Fruit fly (Drosophila melanogaster) whole organism, embryonic: ENCODE data around the gene org-1.

Source experiments
- B-H1 ChIP-seq: fragments of 200-800 bp; sonication (Bioruptor generic); IDR thresholded peaks from 3 replicates; pipeline ENCODE4 v1.3.6; 2022; ENCODE audit warnings: missing biosample characterization, missing genetic modification characterization
- BEAF-32 ChIP-seq: fragments of 200-800 bp; sonication (Bioruptor generic); optimal IDR thresholded peaks from 3 replicates; lab custom pipeline; 2017; ENCODE audit warnings: missing biosample characterization, missing genetic modification characterization, mild to moderate bottlenecking, moderate library complexity, missing genetic modification reagents
- CG14050 ChIP-seq: fragments of 200-800 bp; sonication (Bioruptor generic); IDR thresholded peaks from 3 replicates; pipeline ENCODE4 v1.3.6; 2022; ENCODE audit warnings: missing biosample characterization, missing genetic modification characterization
- CG15011 ChIP-seq: fragments of 200-800 bp; sonication (Bioruptor generic); optimal IDR thresholded peaks from 3 replicates; lab custom pipeline; 2018; ENCODE audit warnings: missing biosample characterization, mild to moderate bottlenecking, missing genetic modification characterization
- CG1602 ChIP-seq: fragments of 200-800 bp; sonication (Bioruptor generic); optimal IDR thresholded peaks from 3 replicates; lab custom pipeline; 2016; ENCODE audit warnings: missing biosample characterization, missing genetic modification characterization
- CG17328 ChIP-seq: fragments of 200-800 bp; sonication (Bioruptor generic); IDR thresholded peaks from 2 replicates; pipeline ENCODE4 v1.3.6; 2022; ENCODE audit warnings: missing biosample characterization, missing genetic modification characterization
- CG17912 ChIP-seq: fragments of 200-800 bp; sonication (Bioruptor generic); optimal IDR thresholded peaks from 2 replicates; lab custom pipeline; 2018; ENCODE audit warnings: missing biosample characterization, mild to moderate bottlenecking, missing genetic modification characterization
- CG1792 ChIP-seq: fragments of 200-800 bp; sonication (Bioruptor generic); optimal IDR thresholded peaks from 2 replicates; lab custom pipeline; 2016; ENCODE audit warnings: missing biosample characterization, missing genetic modification characterization
- CG18599 ChIP-seq: fragments of 200-800 bp; sonication (Bioruptor generic); optimal IDR thresholded peaks from 3 replicates; lab custom pipeline; 2017; ENCODE audit warnings: missing biosample characterization, missing genetic modification characterization, mild to moderate bottlenecking, moderate library complexity, missing genetic modification reagents
- CG2120 ChIP-seq: fragments of 200-800 bp; sonication (Bioruptor generic); optimal IDR thresholded peaks from 3 replicates; lab custom pipeline; 2016; ENCODE audit warnings: missing biosample characterization, missing genetic modification characterization
- CG2129 ChIP-seq: fragments of 200-800 bp; sonication (Bioruptor generic); IDR thresholded peaks from 2 replicates; pipeline ENCODE4 v1.3.6; 2022; ENCODE audit warnings: missing biosample characterization, missing genetic modification characterization; ENCODE audit not compliant: partially characterized antibody
- CG2678 ChIP-seq: fragments of 200-800 bp; sonication (Bioruptor generic); optimal IDR thresholded peaks from 3 replicates; lab custom pipeline; 2019; ENCODE audit warnings: missing biosample characterization, mild to moderate bottlenecking, missing genetic modification characterization, moderate library complexity
- CG2712 ChIP-seq: fragments of 200-800 bp; optimal IDR thresholded peaks from 3 replicates; lab custom pipeline; 2019; ENCODE audit warnings: missing biosample characterization, mild to moderate bottlenecking, missing genetic modification characterization, moderate library complexity
- CG31365 ChIP-seq: fragments of 200-800 bp; sonication (Bioruptor generic); optimal IDR thresholded peaks from 2 replicates; lab custom pipeline; 2018; ENCODE audit warnings: missing biosample characterization, mild to moderate bottlenecking, missing genetic modification characterization
- CG3281 ChIP-seq: fragments of 200-800 bp; sonication (Bioruptor generic); optimal IDR thresholded peaks from 3 replicates; lab custom pipeline; 2017; ENCODE audit warnings: missing biosample characterization, mild to moderate bottlenecking, missing genetic modification characterization
- CG43689 ChIP-seq: fragments of 200-800 bp; sonication (Bioruptor generic); IDR thresholded peaks from 2 replicates; pipeline ENCODE4 v1.3.6; 2022; ENCODE audit warnings: missing biosample characterization, missing genetic modification characterization
- CG5245 ChIP-seq: fragments of 200-800 bp; sonication (Bioruptor generic); optimal IDR thresholded peaks from 3 replicates; lab custom pipeline; 2016; ENCODE audit warnings: missing biosample characterization, missing genetic modification characterization
- CG7556 ChIP-seq: fragments of 200-800 bp; sonication (Bioruptor generic); optimal IDR thresholded peaks from 2 replicates; lab custom pipeline; 2017; ENCODE audit warnings: missing biosample characterization, mild to moderate bottlenecking, missing genetic modification characterization
- CG7839 ChIP-seq: fragments of 200-800 bp; sonication (Bioruptor generic); optimal IDR thresholded peaks from 3 replicates; lab custom pipeline; 2018; ENCODE audit warnings: missing biosample characterization, mild to moderate bottlenecking, missing genetic modification characterization, moderate library complexity
- CG8290 ChIP-seq, 3 experiments: fragments of 200-800 bp; sonication (Bioruptor generic); optimal IDR thresholded peaks; 2 replicates each; lab custom pipeline; 2016 to 2019; ENCODE audit warnings: missing biosample characterization in 3 of 3, missing genetic modification characterization in 3 of 3, mild to moderate bottlenecking in 2 of 3, moderate library complexity in 1 of 3
- CG8765 ChIP-seq: fragments of 200-800 bp; sonication (Bioruptor generic); IDR thresholded peaks from 2 replicates; pipeline ENCODE4 v1.3.6; 2022; ENCODE audit warnings: missing biosample characterization, missing genetic modification characterization
- D19B ChIP-seq: fragments of 200-800 bp; sonication (Bioruptor generic); optimal IDR thresholded peaks from 2 replicates; lab custom pipeline; 2017; ENCODE audit warnings: missing biosample characterization, mild to moderate bottlenecking, missing genetic modification characterization
- Dip3 ChIP-seq: fragments of 200-800 bp; sonication (Bioruptor generic); optimal IDR thresholded peaks from 3 replicates; lab custom pipeline; 2016; ENCODE audit warnings: missing biosample characterization, missing genetic modification characterization
- Doc3 ChIP-seq: fragments of 200-800 bp; sonication (Bioruptor generic); IDR thresholded peaks from 3 replicates; pipeline ENCODE4 v1.3.6; 2022; ENCODE audit warnings: missing biosample characterization, missing genetic modification characterization; ENCODE audit not compliant: partially characterized antibody
- Fer1 ChIP-seq: fragments of 200-800 bp; sonication (Bioruptor generic); optimal IDR thresholded peaks from 2 replicates; lab custom pipeline; 2017; ENCODE audit warnings: missing biosample characterization, mild to moderate bottlenecking, missing genetic modification characterization
- Hr78 ChIP-seq, 2 experiments: fragments of 200-800 bp in 1 of 2; fragments of >200 bp in 1 of 2; sonication (Bioruptor generic) in 1 of 2; optimal IDR thresholded peaks; 2 replicates each; lab custom pipeline; 2017 to 2019; ENCODE audit warnings: missing biosample characterization in 2 of 2, missing genetic modification characterization in 2 of 2, mild to moderate bottlenecking in 1 of 2, moderate library complexity in 1 of 2
- Kr ChIP-seq: fragments of 200-800 bp; sonication (Bioruptor generic); optimal IDR thresholded peaks from 2 replicates; lab custom pipeline; 2017; ENCODE audit warnings: missing biosample characterization, mild to moderate bottlenecking, missing genetic modification characterization
- Mad ChIP-seq: fragments of 200-800 bp; sonication (Bioruptor generic); optimal IDR thresholded peaks from 2 replicates; lab custom pipeline; 2016; ENCODE audit warnings: missing biosample characterization, missing genetic modification characterization
- Med ChIP-seq: fragments of 200-800 bp; sonication (Bioruptor generic); peaks from one replicate; lab custom pipeline; 2016; ENCODE audit warnings: missing biosample characterization, missing genetic modification characterization, mild to moderate bottlenecking, inconsistent platforms, moderate library complexity
- Myb ChIP-seq: fragments of 200-800 bp; sonication (Bioruptor generic); optimal IDR thresholded peaks from 2 replicates; lab custom pipeline; 2016; ENCODE audit warnings: missing biosample characterization, missing genetic modification characterization
- Oaz ChIP-seq: fragments of 200-800 bp; sonication (Bioruptor generic); IDR thresholded peaks from 2 replicates; pipeline ENCODE4 v1.3.6; 2022; ENCODE audit warnings: missing biosample characterization, missing genetic modification characterization
- Optix ChIP-seq: fragments of 200-800 bp; sonication (Bioruptor generic); IDR thresholded peaks from 3 replicates; pipeline ENCODE4 v1.3.6; 2022; ENCODE audit warnings: missing biosample characterization, missing genetic modification characterization
- Ptx1 ChIP-seq: fragments of 200-800 bp; sonication (Bioruptor generic); IDR thresholded peaks from 2 replicates; pipeline ENCODE4 v1.3.6; 2022; ENCODE audit warnings: missing biosample characterization, missing genetic modification characterization
- Spps ChIP-seq: fragments of 200-800 bp; sonication (Bioruptor generic); optimal IDR thresholded peaks from 2 replicates; lab custom pipeline; 2018; ENCODE audit warnings: missing biosample characterization, mild to moderate bottlenecking, missing genetic modification characterization
- bab2 ChIP-seq: fragments of 200-800 bp; sonication (Bioruptor generic); optimal IDR thresholded peaks from 2 replicates; lab custom pipeline; 2016; ENCODE audit warnings: missing biosample characterization, missing genetic modification characterization
- caup ChIP-seq: fragments of 200-800 bp; sonication (Bioruptor generic); optimal IDR thresholded peaks from 3 replicates; lab custom pipeline; 2017; ENCODE audit warnings: missing biosample characterization, mild to moderate bottlenecking, missing genetic modification characterization, moderate library complexity; ENCODE audit not compliant: severe bottlenecking
- corto ChIP-seq: fragments of 200-800 bp; sonication (Bioruptor generic); optimal IDR thresholded peaks from 2 replicates; lab custom pipeline; 2016; ENCODE audit warnings: missing biosample characterization, mild to moderate bottlenecking, missing genetic modification characterization, moderate library complexity
- gro ChIP-seq: fragments of 200-800 bp; sonication (Bioruptor generic); optimal IDR thresholded peaks from 2 replicates; lab custom pipeline; 2016; ENCODE audit warnings: missing biosample characterization, missing genetic modification characterization
- gt ChIP-seq: fragments of 200-800 bp; sonication (Bioruptor generic); IDR thresholded peaks from 2 replicates; pipeline ENCODE4 v1.3.6; 2022; ENCODE audit warnings: missing biosample characterization, missing genetic modification characterization
- mam ChIP-seq: fragments of 200-800 bp; sonication (Bioruptor generic); optimal IDR thresholded peaks from 3 replicates; lab custom pipeline; 2016; ENCODE audit warnings: missing biosample characterization, missing genetic modification characterization
- nmo ChIP-seq: fragments of 200-800 bp; sonication (Bioruptor generic); optimal IDR thresholded peaks from 2 replicates; lab custom pipeline; 2018; ENCODE audit warnings: missing biosample characterization, mild to moderate bottlenecking, missing genetic modification characterization, moderate library complexity
- phol ChIP-seq: fragments of 200-800 bp; sonication (Bioruptor generic); optimal IDR thresholded peaks from 3 replicates; lab custom pipeline; 2018; ENCODE audit warnings: missing biosample characterization, mild to moderate bottlenecking, missing genetic modification characterization, moderate library complexity
- prd ChIP-seq, 3 experiments: fragments of >200 bp in 2 of 3; fragments of 200-800 bp in 1 of 3; sonication (Bioruptor generic) in 1 of 3; optimal IDR thresholded peaks in 2 of 3; IDR thresholded peaks in 1 of 3; 2 replicates in 2 of 3; 3 replicates in 1 of 3; pipeline versions ENCODE4 v1.3.6 to Lab custom; 2017 to 2022; ENCODE audit warnings: missing biosample characterization in 1 of 3, missing genetic modification characterization in 1 of 3
- rib ChIP-seq: fragments of 200-800 bp; sonication (Bioruptor generic); IDR thresholded peaks from 2 replicates; pipeline ENCODE4 v1.3.6; 2022; ENCODE audit warnings: missing biosample characterization, missing genetic modification characterization
- row ChIP-seq: fragments of 200-800 bp; sonication (Bioruptor generic); IDR thresholded peaks from 3 replicates; pipeline ENCODE4 v1.3.6; 2022; ENCODE audit warnings: missing biosample characterization, missing genetic modification characterization
- tin ChIP-seq: fragments of 200-800 bp; sonication (Bioruptor generic); optimal IDR thresholded peaks from 3 replicates; lab custom pipeline; 2016; ENCODE audit warnings: missing biosample characterization, missing genetic modification characterization
- trh ChIP-seq: fragments of 200-800 bp; sonication (Bioruptor generic); optimal IDR thresholded peaks from 2 replicates; lab custom pipeline; 2016; ENCODE audit warnings: missing biosample characterization, missing genetic modification characterization
- unpg ChIP-seq: fragments of 200-800 bp; sonication (Bioruptor generic); optimal IDR thresholded peaks from 3 replicates; lab custom pipeline; 2018; ENCODE audit warnings: missing biosample characterization, mild to moderate bottlenecking, missing genetic modification characterization, moderate library complexity
- zfh2 ChIP-seq: fragments of 200-800 bp; sonication (Bioruptor generic); optimal IDR thresholded peaks from 2 replicates; lab custom pipeline; 2016; ENCODE audit warnings: missing biosample characterization, missing genetic modification characterization

Gene org-1

dm6 chrX:8491452-8492046, 36.7 kb upstream of the org-1 start (continued):
- TF ChIP-seq tin (GFP tag; lab: Kevin White, UChicago) = peak; percentile 20
- TF ChIP-seq CG31365 (tag; lab: Kevin White, UChicago) = no peak
- no peak for TF ChIP-seq Fer1 (GFP tag; lab: Kevin White, UChicago)
- no peak for TF ChIP-seq CG8290 (GFP tag; optimal IDR thresholded peaks at IDR 0.05; lab: Kevin White, UChicago)
- TF ChIP-seq CG8290 (tag; optimal IDR thresholded peaks at IDR 0.05; lab: Kevin White, UChicago) = no peak
- no peak for TF ChIP-seq CG8765 (GFP tag; lab: Robert Waterston, UW)
- TF ChIP-seq Optix (GFP tag; lab: Robert Waterston, UW) = 0 out of 3 replicates have a peak, but pooled peaks have one; percentile 21
- TF ChIP-seq Med (GFP tag; lab: Kevin White, UChicago) = peak; percentile 85
- no peak for TF ChIP-seq rib (GFP tag; lab: Robert Waterston, UW)
- TF ChIP-seq zfh2 (GFP tag; lab: Kevin White, UChicago) = no peak
- no peak for TF ChIP-seq gt (GFP tag; lab: Robert Waterston, UW)
- TF ChIP-seq Spps (tag; lab: Kevin White, UChicago) = no peak
- no peak for TF ChIP-seq Mad (GFP tag; lab: Kevin White, UChicago)
- peak; percentile 30 for TF ChIP-seq mam (GFP tag; lab: Kevin White, UChicago)
- TF ChIP-seq nmo = peak; percentile 15
- TF ChIP-seq trh = no peak
- TF ChIP-seq caup = no peak
- TF ChIP-seq phol (tag; lab: Kevin White, UChicago) = peak; percentile 32
- no peak for TF ChIP-seq gro (GFP tag; lab: Kevin White, UChicago)
- no peak for TF ChIP-seq CG1792 (GFP tag; lab: Kevin White, UChicago)
- no peak for TF ChIP-seq CG5245 (GFP tag; lab: Kevin White, UChicago)
- TF ChIP-seq CG18599 (GFP tag; lab: Kevin White, UChicago) = peak; percentile 13
- TF ChIP-seq unpg (GFP tag; lab: Kevin White, UChicago) = peak; percentile 17
- peak; percentile 3 for TF ChIP-seq CG7556 (GFP tag; lab: Kevin White, UChicago)
- TF ChIP-seq bab2 = peak; percentile 39
- TF ChIP-seq CG2129 (GFP tag; lab: Robert Waterston, UW) = no peak
- TF ChIP-seq Doc3 (GFP tag; lab: Robert Waterston, UW) = no peak
- TF ChIP-seq CG2678 (tag; lab: Kevin White, UChicago) = peak; percentile 14
- TF ChIP-seq row (GFP tag; lab: Robert Waterston, UW) = 0 out of 3 replicates have a peak, but pooled peaks have one; percentile 32
- peak; percentile 36 for TF ChIP-seq CG2120 (GFP tag; lab: Kevin White, UChicago)
- TF ChIP-seq Ptx1 (GFP tag; lab: Robert Waterston, UW) = peak; percentile 39; the same call in 1 of the 2 replicates
- TF ChIP-seq Myb (GFP tag; lab: Kevin White, UChicago) = peak; percentile 17
- TF ChIP-seq Hr78 (GFP tag; optimal IDR thresholded peaks at IDR 0.05; lab: Kevin White, UChicago) = no peak
- no peak for TF ChIP-seq CG14050 (GFP tag; lab: Robert Waterston, UW)
- TF ChIP-seq CG15011 = no peak
- TF ChIP-seq CG3281 (GFP tag; lab: Kevin White, UChicago) = peak; percentile 5
- TF ChIP-seq CG17328 (GFP tag; lab: Robert Waterston, UW) = no peak
- peak; percentile 6 for TF ChIP-seq CG1602 (GFP tag; lab: Kevin White, UChicago)
- no peak for TF ChIP-seq Kr
- no peak for TF ChIP-seq corto (GFP tag; lab: Kevin White, UChicago)
- TF ChIP-seq CG2712 = peak; percentile 16
- TF ChIP-seq prd (optimal IDR thresholded peaks at IDR 0.05; lab: Kevin White, UChicago) = no peak
- TF ChIP-seq prd (GFP tag; IDR thresholded peaks at IDR 0.05; lab: Robert Waterston, UW) = peak; percentile 27; the same call in 1 of the 3 replicates
- TF ChIP-seq BEAF-32 (GFP tag; lab: Kevin White, UChicago) = no peak
- peak; percentile 24 for TF ChIP-seq CG7839 (tag; lab: Kevin White, UChicago)
- no peak for TF ChIP-seq Oaz (GFP tag; lab: Robert Waterston, UW)
- no peak for TF ChIP-seq D19B (GFP tag; lab: Kevin White, UChicago)
- no peak for TF ChIP-seq CG43689
- no peak for TF ChIP-seq B-H1 (GFP tag; lab: Robert Waterston, UW)
- no peak for TF ChIP-seq CG17912 (GFP tag; lab: Kevin White, UChicago)
- no peak for TF ChIP-seq Dip3
